Worm (Caenorhabditis elegans): Measurements from ENCODE around the gene C18D11.6.

C18D11.6 gene

ce11 chrIII:11814653-11815052 is 4.3 kb downstream of the C18D11.6 start:
- TF ChIP-seq K02D7.2 (tag; optimal IDR thresholded peaks at IDR 0.05) (peak; percentile 12), fkh-10 (GFP tag; optimal IDR thresholded peaks at IDR 0.05) (no peak)

ce11 chrIII:11816523-11817003 is 6.2 kb downstream of the C18D11.6 start, which contains the start of gene C18D11.1:
Gene C18D11.1, plus strand, starts transcription at chrIII:11816573.
- TF ChIP-seq tbx-2 (tag; optimal IDR thresholded peaks at IDR 0.05) (no peak), ztf-16 (tag; optimal IDR thresholded peaks at IDR 0.05) (no peak), ceh-9 (tag; optimal IDR thresholded peaks at IDR 0.05) (no peak), pat-9 (tag; optimal IDR thresholded peaks at IDR 0.05) (no peak), sdc-2 (tag; optimal IDR thresholded peaks at IDR 0.05) (no peak), ref-2 (tag; optimal IDR thresholded peaks at IDR 0.05) (no peak)

- TF ChIP-seq nhr-11 (tag; optimal IDR thresholded peaks at IDR 0.05) = no peak
- no peak for TF ChIP-seq unc-3 (GFP tag; conservative IDR thresholded peaks at IDR 0.05)
- TF ChIP-seq unc-3 (tag; optimal IDR thresholded peaks at IDR 0.05) = no peak
- TF ChIP-seq pha-2 (tag; optimal IDR thresholded peaks at IDR 0.05) = no peak
- no peak for TF ChIP-seq sox-4 (tag; optimal IDR thresholded peaks at IDR 0.05)
- TF ChIP-seq pat-9 (tag; optimal IDR thresholded peaks at IDR 0.05) = no peak
- no peak for TF ChIP-seq ceh-22 (tag; optimal IDR thresholded peaks at IDR 0.05)
- TF ChIP-seq pag-3 (tag; optimal IDR thresholded peaks at IDR 0.05; ENCODE audit: borderline replicate concordance) = no peak
- no peak for TF ChIP-seq rnt-1 (tag; optimal IDR thresholded peaks at IDR 0.05)
- TF ChIP-seq hlh-6 (tag; optimal IDR thresholded peaks at IDR 0.05) = no peak
- TF ChIP-seq ceh-9 (tag; optimal IDR thresholded peaks at IDR 0.05) = no peak
- TF ChIP-seq zip-5 (tag; optimal IDR thresholded peaks at IDR 0.05) = no peak
Measured at ce11 chrIII:11817865-11818264, 7.5 kb downstream of the C18D11.6 start.

- TF ChIP-seq sox-2 (GFP tag; IDR thresholded peaks at IDR 0.05) = no peak
- TF ChIP-seq tbx-2 (tag; optimal IDR thresholded peaks at IDR 0.05) = no peak
- TF ChIP-seq ceh-19 (GFP tag; optimal IDR thresholded peaks at IDR 0.05) = no peak
- TF ChIP-seq fkh-6 (tag; optimal IDR thresholded peaks at IDR 0.05) = no peak
- no peak for TF ChIP-seq pha-4 (tag; optimal IDR thresholded peaks at IDR 0.05)
- TF ChIP-seq pax-1 (tag; optimal IDR thresholded peaks at IDR 0.05) = no peak
- TF ChIP-seq lim-6 (tag; optimal IDR thresholded peaks at IDR 0.05) = no peak
- no peak for TF ChIP-seq unc-42 (tag; optimal IDR thresholded peaks at IDR 0.05)
- TF ChIP-seq tbx-7 (tag; optimal IDR thresholded peaks at IDR 0.05) = no peak
- TF ChIP-seq ceh-22 (tag; optimal IDR thresholded peaks at IDR 0.05) = no peak
- no peak for TF ChIP-seq pqm-1 (tag; optimal IDR thresholded peaks at IDR 0.05)
- TF ChIP-seq pag-3 (tag; optimal IDR thresholded peaks at IDR 0.05; ENCODE audit: borderline replicate concordance) = no peak
- no peak for TF ChIP-seq ref-2 (tag; optimal IDR thresholded peaks at IDR 0.05)
- TF ChIP-seq Y22D7AL.16 (tag; optimal IDR thresholded peaks at IDR 0.05) = no peak
- no peak for TF ChIP-seq dve-1 (tag; optimal IDR thresholded peaks at IDR 0.05)
- no peak for TF ChIP-seq hlh-13 (GFP tag; optimal IDR thresholded peaks at IDR 0.05)
- no peak for TF ChIP-seq nhr-11 (tag; optimal IDR thresholded peaks at IDR 0.05)
- no peak for TF ChIP-seq rnt-1 (tag; optimal IDR thresholded peaks at IDR 0.05)
- no peak for TF ChIP-seq lin-11 (tag; optimal IDR thresholded peaks at IDR 0.05)
Measured at ce11 chrIII:11822407-11822806, 12.1 kb downstream of the C18D11.6 start, which contains the start of gene maa-1. Gene maa-1, minus strand, starts transcription at chrIII:11822526.

ce11 chrIII:11823260-11823659 is 12.9 kb downstream of the C18D11.6 start, which contains the start of gene C18D11.3:
Gene C18D11.3, plus strand, starts transcription at chrIII:11823448.
- peak; percentile 86 for TF ChIP-seq nfya-1 (tag; optimal IDR thresholded peaks at IDR 0.05)
- peak; percentile 20 for TF ChIP-seq elt-2 (tag; optimal IDR thresholded peaks at IDR 0.05)
- peak; percentile 63 for TF ChIP-seq ceh-18 (tag; optimal IDR thresholded peaks at IDR 0.05)
- TF ChIP-seq tbx-2 (tag; optimal IDR thresholded peaks at IDR 0.05) = peak; percentile 77
- TF ChIP-seq hlh-30 (tag; optimal IDR thresholded peaks at IDR 0.05; ENCODE audit: insufficient read depth) = peak; percentile 95
- no peak for TF ChIP-seq fkh-10 (GFP tag; optimal IDR thresholded peaks at IDR 0.05)
- TF ChIP-seq npax-4 (tag; optimal IDR thresholded peaks at IDR 0.05) = no peak
- peak; percentile 23 for TF ChIP-seq ceh-48 (tag; optimal IDR thresholded peaks at IDR 0.05)
- no peak for TF ChIP-seq unc-86 (tag; optimal IDR thresholded peaks at IDR 0.05)
- TF ChIP-seq unc-55 (GFP tag; optimal IDR thresholded peaks at IDR 0.05) = peak; percentile 45
- peak; percentile 15 for TF ChIP-seq unc-42 (tag; optimal IDR thresholded peaks at IDR 0.05)
- peak; percentile 52 for TF ChIP-seq ceh-31 (tag; optimal IDR thresholded peaks at IDR 0.05)
- peak; percentile 70 for TF ChIP-seq ceh-30 (tag; optimal IDR thresholded peaks at IDR 0.05)

Data from whole organism, late embryonic.